Fruit fly (Drosophila melanogaster) whole organism, prepupa: ENCODE measurements around the gene tok.

Source experiments
- Blimp-1 ChIP-seq: fragments of 200-800 bp; sonication (Bioruptor generic); optimal IDR thresholded peaks from 3 replicates; lab custom pipeline; 2017; ENCODE audit warnings: missing biosample characterization, missing genetic modification characterization, mild to moderate bottlenecking, moderate library complexity, missing genetic modification reagents
- CG10631 ChIP-seq: fragments of 200-800 bp; sonication (Bioruptor generic); optimal IDR thresholded peaks from 2 replicates; lab custom pipeline; 2016; ENCODE audit warnings: missing biosample characterization, missing genetic modification characterization
- CG11294 ChIP-seq: fragments of 200-800 bp; sonication (Bioruptor generic); IDR thresholded peaks from 2 replicates; pipeline ENCODE4 v1.3.6; 2022; ENCODE audit warnings: missing biosample characterization, missing genetic modification characterization
- CG11762 ChIP-seq: fragments of 200-800 bp; sonication (Bioruptor generic); optimal IDR thresholded peaks from 3 replicates; lab custom pipeline; 2016; ENCODE audit warnings: missing biosample characterization, missing genetic modification characterization; ENCODE audit not compliant: insufficient read depth
- CG11902 ChIP-seq: fragments of 200-800 bp; sonication (Bioruptor generic); optimal IDR thresholded peaks from 3 replicates; lab custom pipeline; 2016; ENCODE audit warnings: missing biosample characterization, missing genetic modification characterization
- CG15336 ChIP-seq: fragments of 200-800 bp; sonication (Bioruptor generic); IDR thresholded peaks from 2 replicates; pipeline ENCODE4 v1.3.6; 2022; ENCODE audit warnings: missing biosample characterization, missing genetic modification characterization
- CG1621 ChIP-seq: fragments of 200-800 bp; sonication (Bioruptor generic); optimal IDR thresholded peaks from 3 replicates; lab custom pipeline; 2018; ENCODE audit warnings: missing biosample characterization, mild to moderate bottlenecking, missing genetic modification characterization
- CG16779 ChIP-seq: fragments of 200-800 bp; sonication (Bioruptor generic); optimal IDR thresholded peaks from 3 replicates; lab custom pipeline; 2017; ENCODE audit warnings: missing biosample characterization, mild to moderate bottlenecking, missing genetic modification characterization
- CG3032 ChIP-seq: fragments of 200-800 bp; optimal IDR thresholded peaks from 2 replicates; lab custom pipeline; 2019; ENCODE audit warnings: missing biosample characterization, mild to moderate bottlenecking, missing genetic modification characterization, moderate library complexity
- CG31627 ChIP-seq: fragments of 200-800 bp; sonication (Bioruptor generic); optimal IDR thresholded peaks from 3 replicates; lab custom pipeline; 2016; ENCODE audit warnings: missing biosample characterization, missing genetic modification characterization
- CG32006 ChIP-seq: fragments of 200-800 bp; sonication (Bioruptor generic); optimal IDR thresholded peaks from 3 replicates; lab custom pipeline; 2017; ENCODE audit warnings: missing biosample characterization, mild to moderate bottlenecking, missing genetic modification characterization
- CG34406 ChIP-seq: fragments of 200-800 bp; sonication (Bioruptor generic); optimal IDR thresholded peaks from 3 replicates; lab custom pipeline; 2016; ENCODE audit warnings: missing biosample characterization, missing genetic modification characterization
- CG3919 ChIP-seq: fragments of 200-800 bp; sonication (Bioruptor generic); optimal IDR thresholded peaks from 3 replicates; lab custom pipeline; 2016; ENCODE audit warnings: missing biosample characterization, missing genetic modification characterization
- CG4318 ChIP-seq: fragments of 200-800 bp; sonication (Bioruptor generic); optimal IDR thresholded peaks from 3 replicates; lab custom pipeline; 2017; ENCODE audit warnings: missing biosample characterization, mild to moderate bottlenecking, missing genetic modification characterization
- CG6276 ChIP-seq: fragments of 200-800 bp; sonication (Bioruptor generic); optimal IDR thresholded peaks from 2 replicates; lab custom pipeline; 2017; ENCODE audit warnings: missing biosample characterization, mild to moderate bottlenecking, missing genetic modification characterization
- CG6792 ChIP-seq: fragments of 200-800 bp; sonication (Bioruptor generic); optimal IDR thresholded peaks from 3 replicates; lab custom pipeline; 2016; ENCODE audit warnings: missing biosample characterization, missing genetic modification characterization
- CG6808 ChIP-seq: fragments of 200-800 bp; sonication (Bioruptor generic); optimal IDR thresholded peaks from 3 replicates; lab custom pipeline; 2017; ENCODE audit warnings: missing biosample characterization, missing genetic modification characterization, mild to moderate bottlenecking, moderate library complexity, missing genetic modification reagents
- CG6854 ChIP-seq: fragments of 200-800 bp; sonication (Bioruptor generic); optimal IDR thresholded peaks from 2 replicates; lab custom pipeline; 2017; ENCODE audit warnings: missing biosample characterization, mild to moderate bottlenecking, missing genetic modification characterization
- CG7368 ChIP-seq: fragments of 200-800 bp; sonication (Bioruptor generic); optimal IDR thresholded peaks from 3 replicates; lab custom pipeline; 2016; ENCODE audit warnings: missing biosample characterization, missing genetic modification characterization
- CG8119 ChIP-seq: fragments of 200-800 bp; sonication (Bioruptor generic); IDR thresholded peaks from 3 replicates; pipeline ENCODE4 v1.3.6; 2022; ENCODE audit warnings: missing biosample characterization, missing genetic modification characterization
- CG8319 ChIP-seq: fragments of 200-800 bp; sonication (Bioruptor generic); optimal IDR thresholded peaks from 3 replicates; lab custom pipeline; 2016; ENCODE audit warnings: missing biosample characterization, missing genetic modification characterization
- CG8632 ChIP-seq: fragments of 200-800 bp; sonication (Bioruptor generic); optimal IDR thresholded peaks from 3 replicates; lab custom pipeline; 2016; ENCODE audit warnings: missing biosample characterization, missing genetic modification characterization
- CG9139 ChIP-seq: fragments of 200-800 bp; sonication (Bioruptor generic); optimal IDR thresholded peaks from 3 replicates; lab custom pipeline; 2017; ENCODE audit warnings: missing biosample characterization, mild to moderate bottlenecking, missing genetic modification characterization
- Eip75B ChIP-seq: fragments of 200-800 bp; sonication (Bioruptor generic); optimal IDR thresholded peaks from 3 replicates; lab custom pipeline; 2016; ENCODE audit warnings: missing biosample characterization, missing genetic modification characterization
- Eip78C ChIP-seq: fragments of 200-800 bp; sonication (Bioruptor generic); peaks from one replicate; lab custom pipeline; 2016; ENCODE audit warnings: missing biosample characterization, missing genetic modification characterization
- Eip93F ChIP-seq: fragments of 200-800 bp; sonication (Bioruptor generic); optimal IDR thresholded peaks from 2 replicates; lab custom pipeline; 2016; ENCODE audit warnings: missing biosample characterization, mild to moderate bottlenecking, missing genetic modification characterization
- Ets96B ChIP-seq: fragments of 200-800 bp; optimal IDR thresholded peaks from 2 replicates; lab custom pipeline; 2019; ENCODE audit warnings: missing biosample characterization, mild to moderate bottlenecking, missing genetic modification characterization, moderate library complexity
- Gug ChIP-seq: fragments of 200-800 bp; sonication (Bioruptor generic); IDR thresholded peaks from 2 replicates; pipeline ENCODE4 v1.3.6; 2022; ENCODE audit warnings: missing biosample characterization, missing genetic modification characterization
- Hr38 ChIP-seq: sonication (Bioruptor generic); optimal IDR thresholded peaks from 2 replicates; lab custom pipeline; 2016; ENCODE audit warnings: missing biosample characterization, missing genetic modification characterization
- Hr39 ChIP-seq: fragments of 200-800 bp; sonication (Bioruptor generic); optimal IDR thresholded peaks from 2 replicates; lab custom pipeline; 2016; ENCODE audit warnings: missing biosample characterization, missing genetic modification characterization
- Hr4 ChIP-seq: fragments of 200-800 bp; sonication (Bioruptor generic); optimal IDR thresholded peaks from 3 replicates; lab custom pipeline; 2016; ENCODE audit warnings: missing biosample characterization, missing genetic modification characterization
- Lpt ChIP-seq: fragments of 200-800 bp; sonication (Bioruptor generic); optimal IDR thresholded peaks from 3 replicates; lab custom pipeline; 2016; ENCODE audit warnings: missing biosample characterization, missing genetic modification characterization
- Smox ChIP-seq: fragments of 200-800 bp; sonication (Bioruptor generic); optimal IDR thresholded peaks from 3 replicates; lab custom pipeline; 2016; ENCODE audit warnings: missing biosample characterization, missing genetic modification characterization
- Sox102F ChIP-seq: fragments of 200-800 bp; sonication (Bioruptor generic); optimal IDR thresholded peaks from 2 replicates; lab custom pipeline; 2016; ENCODE audit warnings: missing biosample characterization, mild to moderate bottlenecking, missing genetic modification characterization
- Sox14 ChIP-seq: fragments of 200-800 bp; sonication (Bioruptor generic); optimal IDR thresholded peaks from 3 replicates; lab custom pipeline; 2016; ENCODE audit warnings: missing biosample characterization, missing genetic modification characterization
- Sox15 ChIP-seq: fragments of 200-800 bp; sonication (Bioruptor generic); optimal IDR thresholded peaks from 3 replicates; lab custom pipeline; 2016; ENCODE audit warnings: missing biosample characterization, missing genetic modification characterization
- achi ChIP-seq: fragments of 200-800 bp; sonication (Bioruptor generic); optimal IDR thresholded peaks from 3 replicates; lab custom pipeline; 2016; ENCODE audit warnings: missing biosample characterization, missing genetic modification characterization
- acj6 ChIP-seq: fragments of 200-800 bp; sonication (Bioruptor generic); optimal IDR thresholded peaks from 3 replicates; lab custom pipeline; 2016; ENCODE audit warnings: missing biosample characterization, missing genetic modification characterization
- dsx ChIP-seq: fragments of 200-800 bp; optimal IDR thresholded peaks from 3 replicates; lab custom pipeline; 2019; ENCODE audit warnings: missing biosample characterization, mild to moderate bottlenecking, missing genetic modification characterization, moderate library complexity; ENCODE audit not compliant: poor library complexity, severe bottlenecking
- eg ChIP-seq: fragments of 200-800 bp; sonication (Bioruptor generic); IDR thresholded peaks from 3 replicates; pipeline ENCODE4 v1.3.6; 2022; ENCODE audit warnings: missing biosample characterization, missing genetic modification characterization
- esn ChIP-seq: fragments of 200-800 bp; sonication (Bioruptor generic); optimal IDR thresholded peaks from 2 replicates; lab custom pipeline; 2016; ENCODE audit warnings: missing biosample characterization, mild to moderate bottlenecking, missing genetic modification characterization, moderate library complexity
- lz ChIP-seq: fragments of 200-800 bp; sonication (Bioruptor generic); optimal IDR thresholded peaks from 3 replicates; lab custom pipeline; 2016; ENCODE audit warnings: missing biosample characterization, missing genetic modification characterization
- net ChIP-seq: fragments of 200-800 bp; sonication (Bioruptor generic); optimal IDR thresholded peaks from 3 replicates; lab custom pipeline; 2016; ENCODE audit warnings: missing biosample characterization, missing genetic modification characterization
- pdm3 ChIP-seq: fragments of 200-800 bp; sonication (Bioruptor generic); optimal IDR thresholded peaks from 3 replicates; lab custom pipeline; 2016; ENCODE audit warnings: missing biosample characterization, missing genetic modification characterization
- spab ChIP-seq: fragments of 200-800 bp; sonication (Bioruptor generic); optimal IDR thresholded peaks from 2 replicates; lab custom pipeline; 2017; ENCODE audit warnings: missing biosample characterization, mild to moderate bottlenecking, missing genetic modification characterization, missing genetic modification reagents
- ss ChIP-seq, 2 experiments: fragments of 200-800 bp; sonication (Bioruptor generic); optimal IDR thresholded peaks; 2 replicates in 1 of 2; 3 replicates in 1 of 2; lab custom pipeline; 2017 to 2018; ENCODE audit warnings: mild to moderate bottlenecking in 2 of 2, missing biosample characterization in 2 of 2, missing genetic modification characterization in 2 of 2, moderate library complexity in 1 of 2
- topi ChIP-seq: fragments of 200-800 bp; sonication (Bioruptor generic); optimal IDR thresholded peaks from 3 replicates; lab custom pipeline; 2016; ENCODE audit warnings: missing biosample characterization, missing genetic modification characterization

The tok gene

dm6 chr3R:24692863-24693262 is 26.6 kb upstream of the tok start:
- TF ChIP-seq CG8632 (no peak), Hr39 (GFP tag; lab: Kevin White, UChicago) (no peak)

- no peak for TF ChIP-seq CG15336 (GFP tag; lab: Robert Waterston, UW)
- TF ChIP-seq CG8632, result no peak
- no peak for TF ChIP-seq Ets96B (tag; lab: Kevin White, UChicago)
- TF ChIP-seq topi (GFP tag; lab: Kevin White, UChicago), result no peak
- no peak for TF ChIP-seq CG6792
- TF ChIP-seq eg (GFP tag; lab: Robert Waterston, UW), result no peak
- no peak for TF ChIP-seq CG3032 (tag; lab: Kevin White, UChicago)
- TF ChIP-seq CG11294 (GFP tag; lab: Robert Waterston, UW), result no peak
- no peak for TF ChIP-seq CG11762 (GFP tag; lab: Kevin White, UChicago)
- TF ChIP-seq achi (GFP tag; lab: Kevin White, UChicago), result no peak
Observed at dm6 chr3R:24699309-24699708, 20.2 kb upstream of the tok start.

dm6 chr3R:24712375-24712830 is 7.1 kb upstream of the tok start, which contains the start of the genes CG13627 and CG46316:
CG13627 (plus strand) TSS chr3R:24712780.
CG46316 (plus strand) TSS chr3R:24712780.
- TF ChIP-seq CG16779 (tag; lab: Kevin White, UChicago) (no peak), CG11762 (GFP tag; lab: Kevin White, UChicago) (no peak), CG1621 (no peak), Hr39 (GFP tag; lab: Kevin White, UChicago) (no peak), CG3919 (GFP tag; lab: Kevin White, UChicago) (no peak), CG9139 (GFP tag; lab: Kevin White, UChicago) (no peak), Sox102F (GFP tag; lab: Kevin White, UChicago) (peak; percentile 43), CG7368 (no peak), CG4318 (no peak), CG34406 (GFP tag; lab: Kevin White, UChicago) (no peak), ss (GFP tag; optimal IDR thresholded peaks at IDR 0.05; lab: Kevin White, UChicago) (no peak), topi (GFP tag; lab: Kevin White, UChicago) (no peak), Lpt (GFP tag; lab: Kevin White, UChicago) (peak; percentile 3), CG6808 (GFP tag; lab: Kevin White, UChicago) (no peak), Hr4 (no peak), spab (GFP tag; lab: Kevin White, UChicago) (no peak), eg (GFP tag; lab: Robert Waterston, UW) (peak; percentile 43; the same call in 1 of the 3 replicates), CG31627 (GFP tag; lab: Kevin White, UChicago) (no peak), esn (no peak), Ets96B (tag; lab: Kevin White, UChicago) (no peak), Sox14 (no peak), acj6 (no peak), CG32006 (GFP tag; lab: Kevin White, UChicago) (no peak), Blimp-1 (GFP tag; lab: Kevin White, UChicago) (peak; percentile 95), Eip78C (peak; percentile 72), CG6276 (GFP tag; lab: Kevin White, UChicago) (peak; percentile 9), Smox (GFP tag; lab: Kevin White, UChicago) (no peak), CG6854 (GFP tag; lab: Kevin White, UChicago) (no peak), CG8319 (GFP tag; lab: Kevin White, UChicago) (no peak), Sox15 (GFP tag; lab: Kevin White, UChicago) (no peak), Hr38 (GFP tag; lab: Kevin White, UChicago) (no peak), achi (GFP tag; lab: Kevin White, UChicago) (peak; percentile 17), CG8119 (peak; percentile 46; the same call in 2 of the 3 replicates), Gug (GFP tag; lab: Robert Waterston, UW) (no peak), lz (GFP tag; lab: Kevin White, UChicago) (no peak), net (GFP tag; lab: Kevin White, UChicago) (no peak), CG11294 (GFP tag; lab: Robert Waterston, UW) (no peak), CG10631 (no peak), CG15336 (GFP tag; lab: Robert Waterston, UW) (no peak), Eip75B (GFP tag; lab: Kevin White, UChicago) (peak; percentile 17), pdm3 (GFP tag; lab: Kevin White, UChicago) (no peak), dsx (GFP tag; lab: Kevin White, UChicago) (no peak), CG8632 (no peak), Eip93F (GFP tag; lab: Kevin White, UChicago) (no peak), CG11902 (GFP tag; lab: Kevin White, UChicago) (no peak)
